Fruit fly (Drosophila melanogaster) whole organism, prepupa: ENCODE data around the gene mRpL35.

ENCODE experiments used
- CG8319 ChIP-seq: fragments of 200-800 bp; sonication (Bioruptor generic); optimal IDR thresholded peaks from 3 replicates; lab custom pipeline; 2016; ENCODE audit warnings: missing biosample characterization, missing genetic modification characterization
- acj6 ChIP-seq: fragments of 200-800 bp; sonication (Bioruptor generic); optimal IDR thresholded peaks from 3 replicates; lab custom pipeline; 2016; ENCODE audit warnings: missing biosample characterization, missing genetic modification characterization
- spab ChIP-seq: fragments of 200-800 bp; sonication (Bioruptor generic); optimal IDR thresholded peaks from 2 replicates; lab custom pipeline; 2017; ENCODE audit warnings: missing biosample characterization, mild to moderate bottlenecking, missing genetic modification characterization, missing genetic modification reagents

DNA sequence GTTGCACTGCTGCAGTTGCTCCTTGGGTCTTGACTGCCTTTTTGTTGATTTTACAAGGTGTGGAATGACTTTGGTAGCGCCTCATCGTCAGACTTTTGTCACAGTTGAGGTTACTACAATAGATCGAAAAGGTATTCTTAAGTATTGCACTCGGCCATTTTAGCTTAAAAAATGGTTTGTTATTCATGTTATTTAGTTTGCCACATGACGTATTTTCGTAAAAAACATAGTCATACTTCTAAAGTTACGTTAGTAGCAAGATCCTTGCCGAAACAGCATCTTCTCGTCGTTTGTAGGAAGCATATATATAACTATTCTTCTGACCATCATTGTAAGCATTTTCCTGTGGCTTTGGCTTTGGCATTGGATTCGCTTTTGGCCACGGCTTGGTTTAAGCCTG is 43.9 kb upstream of the mRpL35 start:
- TF ChIP-seq spab (GFP tag; lab: Kevin White, UChicago) (no peak), CG8319 (GFP tag; lab: Kevin White, UChicago) (no peak), acj6 (GFP tag; lab: Kevin White, UChicago) (no peak)
